Worm (Caenorhabditis elegans) whole organism, mixed stage, embryonic: ENCODE measurements around the gene ins-4.
A peak's percentile ranks its signal among the peaks of the same experiment; 100 is the strongest.

Source experiments
- ceh-39 ChIP-seq: fragments of 150-350 bp; optimal IDR thresholded peaks from 2 replicates; lab custom pipeline; 2014; ENCODE audit warnings: missing biosample characterization, missing genetic modification characterization
- drap-1 ChIP-seq: fragments of 200-800 bp; sonication (Bioruptor generic); optimal IDR thresholded peaks from 3 replicates; lab custom pipeline; 2018; ENCODE audit warnings: mild to moderate bottlenecking, missing genetic modification characterization, missing compliant biosample characterization
- flh-1 ChIP-seq: fragments of 200-800 bp; sonication (Bioruptor generic); optimal IDR thresholded peaks from 2 replicates; lab custom pipeline; 2018; ENCODE audit warnings: mild to moderate bottlenecking, missing genetic modification characterization, moderate library complexity, missing compliant biosample characterization
- mep-1 ChIP-seq: fragments of 150-350 bp; optimal IDR thresholded peaks from 2 replicates; lab custom pipeline; 2017; ENCODE audit warnings: missing biosample characterization, missing genetic modification reagents, missing genetic modification characterization, inconsistent platforms
- mls-2 ChIP-seq: sonication (generic microtip); optimal IDR thresholded peaks from 2 replicates; lab custom pipeline; 2016; ENCODE audit warnings: mild to moderate bottlenecking, missing genetic modification characterization, moderate library complexity, missing compliant biosample characterization
- nhr-28 ChIP-seq: fragments of 150-350 bp; optimal IDR thresholded peaks from 2 replicates; lab custom pipeline; 2014; ENCODE audit warnings: missing biosample characterization, missing genetic modification characterization
- nhr-76 ChIP-seq: sonication (generic microtip); optimal IDR thresholded peaks from 2 replicates; lab custom pipeline; 2017; ENCODE audit warnings: missing biosample characterization, missing genetic modification characterization
- pha-4 ChIP-seq: fragments of 150-350 bp; optimal IDR thresholded peaks from 2 replicates; lab custom pipeline; 2018; ENCODE audit warnings: missing biosample characterization, missing genetic modification reagents, missing genetic modification characterization
- sptf-1 ChIP-seq: sonication (generic microtip); optimal IDR thresholded peaks from 2 replicates; lab custom pipeline; 2017; ENCODE audit warnings: mild to moderate bottlenecking, missing genetic modification characterization, moderate library complexity, missing compliant biosample characterization
- unc-62 ChIP-seq: fragments of 150-350 bp; optimal IDR thresholded peaks from 2 replicates; lab custom pipeline; 2014; ENCODE audit warnings: missing biosample characterization, missing genetic modification reagents, missing genetic modification characterization
- zip-8 ChIP-seq: fragments of 150-350 bp; optimal IDR thresholded peaks from 2 replicates; lab custom pipeline; 2014; ENCODE audit warnings: missing biosample characterization, missing genetic modification characterization

ce11 chrII:5955638-5956167 lies 40.5 kb upstream of the ins-4 start:
- no peak for TF ChIP-seq nhr-28 (tag; lab: Kevin White, UChicago)
- no peak for TF ChIP-seq nhr-76 (tag; lab: Kevin White, UChicago)
- no peak for TF ChIP-seq flh-1
- no peak for TF ChIP-seq mls-2 (tag; lab: Kevin White, UChicago)
- TF ChIP-seq unc-62 (GFP tag; lab: Kevin White, UChicago) = peak; percentile 86
- TF ChIP-seq zip-8 = no peak
- no peak for TF ChIP-seq pha-4
- TF ChIP-seq ceh-39 (tag; lab: Kevin White, UChicago) = no peak
- no peak for TF ChIP-seq sptf-1 (tag; lab: Kevin White, UChicago)
- no peak for TF ChIP-seq mep-1 (tag; lab: Kevin White, UChicago)
- TF ChIP-seq drap-1 (GFP tag; lab: Kevin White, UChicago) = no peak
